Worm (Caenorhabditis elegans) whole organism, mixed stage, embryonic: ENCODE results near the gene H40L08.2.

Experiments
- nhr-28 ChIP-seq: fragments of 150-350 bp; optimal IDR thresholded peaks from 2 replicates; lab custom pipeline; 2014; ENCODE audit warnings: missing biosample characterization, missing genetic modification characterization
- unc-62 ChIP-seq: fragments of 150-350 bp; optimal IDR thresholded peaks from 2 replicates; lab custom pipeline; 2014; ENCODE audit warnings: missing biosample characterization, missing genetic modification reagents, missing genetic modification characterization

- TF ChIP-seq nhr-28 (tag; lab: Kevin White, UChicago) (no peak), unc-62 (GFP tag; lab: Kevin White, UChicago) (no peak)
These were observed 38.2 kb upstream of the H40L08.2 start for ce11 chrX:15115748-15116147.
